Fruit fly (Drosophila melanogaster) S2 (cell line): ENCODE measurements around the gene CG2256.

ENCODE experiments used
- CG8478 ChIP-seq: fragments of >200 bp; optimal IDR thresholded peaks from 2 replicates; lab custom pipeline; 2018
- CTCF ChIP-seq, 2 experiments: fragments of >200 bp; optimal IDR thresholded peaks; 2 replicates each; lab custom pipeline; 2018

- TF ChIP-seq CG8478 (lab: Kevin White, UChicago) (no peak), CTCF (optimal IDR thresholded peaks at IDR 0.05; lab: Kevin White, UChicago) (no peak)
These were observed 25.7 kb upstream of the CG2256 start for dm6 chrX:8112715-8113114.
